Worm (Caenorhabditis elegans): ENCODE data around the gene C53C11.4.

- TF ChIP-seq blmp-1 (tag; optimal IDR thresholded peaks at IDR 0.05; ENCODE audit: insufficient read depth) (no peak), nhr-129 (tag; optimal IDR thresholded peaks at IDR 0.05) (no peak), fos-1 (tag; optimal IDR thresholded peaks at IDR 0.05) (no peak), sem-4 (tag; optimal IDR thresholded peaks at IDR 0.05) (no peak), lin-11 (tag; optimal IDR thresholded peaks at IDR 0.05) (no peak), F13H6.1 (tag; optimal IDR thresholded peaks at IDR 0.05) (no peak), ama-1 (optimal IDR thresholded peaks at IDR 0.05) (no peak)
Observed at ce11 chrX:17320572-17320971, 9.9 kb downstream of the C53C11.4 start.
